Worm (Caenorhabditis elegans) whole organism, L2 larva: Measurements from ENCODE around the gene C03G5.14.

Experiments
- C34F6.9 ChIP-seq: fragments of 150-350 bp; optimal IDR thresholded peaks from 2 replicates; lab custom pipeline; 2014; ENCODE audit warnings: missing biosample characterization, missing genetic modification characterization
- F13H6.1 ChIP-seq: sonication (generic microtip); optimal IDR thresholded peaks from 2 replicates; lab custom pipeline; 2016; ENCODE audit warnings: missing genetic modification characterization, missing compliant biosample characterization
- R02D3.7 ChIP-seq: fragments of 150-350 bp; optimal IDR thresholded peaks from 2 replicates; lab custom pipeline; 2014; ENCODE audit warnings: missing biosample characterization, missing genetic modification characterization
- Y55F3AM.14 ChIP-seq: fragments of 200-800 bp; sonication (Bioruptor generic); optimal IDR thresholded peaks from 2 replicates; lab custom pipeline; 2018; ENCODE audit warnings: mild to moderate bottlenecking, missing genetic modification characterization, missing compliant biosample characterization
- ZK546.5 ChIP-seq: sonication (generic microtip); optimal IDR thresholded peaks from 2 replicates; lab custom pipeline; 2017; ENCODE audit warnings: missing biosample characterization, missing genetic modification characterization
- aly-2 ChIP-seq: fragments of 150-350 bp; optimal IDR thresholded peaks from 2 replicates; lab custom pipeline; 2014; ENCODE audit warnings: missing biosample characterization, missing genetic modification characterization
- ama-1 ChIP-seq: fragments of 150-350 bp; optimal IDR thresholded peaks from 2 replicates; lab custom pipeline; 2018; ENCODE audit warnings: inconsistent platforms
- blmp-1 ChIP-seq: sonication (generic microtip); optimal IDR thresholded peaks from 2 replicates; lab custom pipeline; 2017; ENCODE audit warnings: missing genetic modification characterization, mild to moderate bottlenecking, missing compliant biosample characterization, antibody characterized with exemption, moderate library complexity; ENCODE audit not compliant: insufficient read depth
- ceh-16 ChIP-seq: fragments of 150-350 bp; optimal IDR thresholded peaks from 2 replicates; lab custom pipeline; 2014; ENCODE audit warnings: missing biosample characterization, missing genetic modification characterization
- ceh-82 ChIP-seq: fragments of 150-350 bp; optimal IDR thresholded peaks from 2 replicates; lab custom pipeline; 2014; ENCODE audit warnings: missing biosample characterization, missing genetic modification characterization
- crh-2 ChIP-seq: sonication (generic microtip); optimal IDR thresholded peaks from 2 replicates; lab custom pipeline; 2017; ENCODE audit warnings: missing biosample characterization, missing genetic modification characterization
- egl-27 ChIP-seq: sonication (generic microtip); optimal IDR thresholded peaks from 3 replicates; lab custom pipeline; 2017; ENCODE audit warnings: missing biosample characterization, missing genetic modification reagents, missing genetic modification characterization
- elt-3 ChIP-seq: sonication (generic microtip); optimal IDR thresholded peaks from 2 replicates; lab custom pipeline; 2017; ENCODE audit warnings: missing biosample characterization, missing genetic modification characterization
- fos-1 ChIP-seq: fragments of 150-350 bp; optimal IDR thresholded peaks from 2 replicates; lab custom pipeline; 2014; ENCODE audit warnings: missing biosample characterization, missing genetic modification characterization
- gmeb-1 ChIP-seq: fragments of 150-350 bp; optimal IDR thresholded peaks from 2 replicates; lab custom pipeline; 2014; ENCODE audit warnings: missing biosample characterization, missing genetic modification characterization
- lin-11 ChIP-seq: fragments of 150-350 bp; sonication (generic microtip); optimal IDR thresholded peaks from 2 replicates; lab custom pipeline; 2014; ENCODE audit warnings: missing biosample characterization, missing genetic modification characterization, inconsistent platforms, mixed read lengths
- lin-13 ChIP-seq: fragments of 150-350 bp; optimal IDR thresholded peaks from 2 replicates; lab custom pipeline; 2014; ENCODE audit warnings: missing biosample characterization, missing genetic modification reagents, missing genetic modification characterization
- lin-39 ChIP-seq: fragments of 150-350 bp; optimal IDR thresholded peaks from 2 replicates; lab custom pipeline; 2014; ENCODE audit warnings: missing biosample characterization, missing genetic modification reagents, missing genetic modification characterization
- lsy-2 ChIP-seq, 2 experiments: fragments of 150-350 bp in 1 of 2; sonication (generic microtip) in 1 of 2; optimal IDR thresholded peaks; 2 replicates each; lab custom pipeline; 2014 to 2017; ENCODE audit warnings: missing biosample characterization in 2 of 2, missing genetic modification characterization in 2 of 2
- mab-5 ChIP-seq: fragments of 150-350 bp; optimal IDR thresholded peaks from 2 replicates; lab custom pipeline; 2014; ENCODE audit warnings: missing biosample characterization, missing genetic modification characterization
- mbf-1 ChIP-seq: sonication (generic microtip); optimal IDR thresholded peaks from 2 replicates; lab custom pipeline; 2017; ENCODE audit warnings: missing biosample characterization, missing genetic modification characterization
- mdl-1 ChIP-seq, 2 experiments: fragments of 150-350 bp in 1 of 2; sonication (generic microtip) in 1 of 2; optimal IDR thresholded peaks; 2 replicates each; lab custom pipeline; 2017; ENCODE audit warnings: missing biosample characterization in 2 of 2, missing genetic modification characterization in 2 of 2
- nhr-10 ChIP-seq: sonication (generic microtip); optimal IDR thresholded peaks from 2 replicates; lab custom pipeline; 2017; ENCODE audit warnings: missing biosample characterization, missing genetic modification characterization
- nhr-11 ChIP-seq: fragments of 150-350 bp; optimal IDR thresholded peaks from 2 replicates; lab custom pipeline; 2014; ENCODE audit warnings: missing biosample characterization, missing genetic modification characterization
- nhr-12 ChIP-seq: fragments of 150-350 bp; optimal IDR thresholded peaks from 2 replicates; lab custom pipeline; 2014; ENCODE audit warnings: missing biosample characterization, missing genetic modification characterization
- nhr-129 ChIP-seq: fragments of 150-350 bp; optimal IDR thresholded peaks from 2 replicates; lab custom pipeline; 2014; ENCODE audit warnings: missing biosample characterization, missing genetic modification characterization
- nhr-21 ChIP-seq: fragments of 150-350 bp; optimal IDR thresholded peaks from 2 replicates; lab custom pipeline; 2014; ENCODE audit warnings: missing biosample characterization, missing genetic modification characterization
- nhr-23 ChIP-seq: fragments of 150-350 bp; optimal IDR thresholded peaks from 2 replicates; lab custom pipeline; 2014; ENCODE audit warnings: missing biosample characterization, missing genetic modification reagents, missing genetic modification characterization
- nhr-237 ChIP-seq: fragments of 150-350 bp; optimal IDR thresholded peaks from 2 replicates; lab custom pipeline; 2014; ENCODE audit warnings: missing biosample characterization, missing genetic modification characterization
- nhr-25 ChIP-seq: fragments of 150-350 bp; sonication (generic microtip); optimal IDR thresholded peaks from 3 replicates; lab custom pipeline; 2014; ENCODE audit warnings: missing biosample characterization, missing genetic modification characterization
- nhr-6 ChIP-seq: fragments of 150-350 bp; optimal IDR thresholded peaks from 2 replicates; lab custom pipeline; 2014; ENCODE audit warnings: missing biosample characterization, missing genetic modification characterization
- nhr-77 ChIP-seq: fragments of 150-350 bp; optimal IDR thresholded peaks from 2 replicates; lab custom pipeline; 2014; ENCODE audit warnings: missing biosample characterization, missing genetic modification characterization
- peb-1 ChIP-seq: fragments of 150-350 bp; optimal IDR thresholded peaks from 2 replicates; lab custom pipeline; 2014; ENCODE audit warnings: missing biosample characterization, missing genetic modification characterization
- skn-1 ChIP-seq: sonication (generic microtip); optimal IDR thresholded peaks from 2 replicates; lab custom pipeline; 2017; ENCODE audit warnings: missing biosample characterization, missing genetic modification characterization
- sma-3 ChIP-seq: sonication (generic microtip); optimal IDR thresholded peaks from 2 replicates; lab custom pipeline; 2016; ENCODE audit warnings: missing genetic modification reagents, missing genetic modification characterization, missing compliant biosample characterization
- sma-9 ChIP-seq, 2 experiments: fragments of 150-350 bp in 1 of 2; sonication (generic microtip) in 1 of 2; optimal IDR thresholded peaks; 2 replicates each; lab custom pipeline; 2014 to 2016; ENCODE audit warnings: missing genetic modification characterization in 2 of 2, mild to moderate bottlenecking in 1 of 2, missing biosample characterization in 1 of 2, missing compliant biosample characterization in 1 of 2, missing genetic modification reagents in 1 of 2, moderate library complexity in 1 of 2
- snpc-4 ChIP-seq: fragments of 150-350 bp; optimal IDR thresholded peaks from 2 replicates; lab custom pipeline; 2014; ENCODE audit warnings: missing biosample characterization, missing genetic modification characterization
- unc-39 ChIP-seq: fragments of 150-350 bp; optimal IDR thresholded peaks from 2 replicates; lab custom pipeline; 2014; ENCODE audit warnings: missing biosample characterization, missing genetic modification characterization
- unc-55 ChIP-seq: fragments of 150-350 bp; sonication (generic microtip); optimal IDR thresholded peaks from 3 replicates; lab custom pipeline; 2014; ENCODE audit warnings: missing biosample characterization, missing genetic modification reagents, missing genetic modification characterization
- unc-62 ChIP-seq: fragments of 150-350 bp; optimal IDR thresholded peaks from 2 replicates; lab custom pipeline; 2014; ENCODE audit warnings: missing biosample characterization, missing genetic modification reagents, missing genetic modification characterization
- zag-1 ChIP-seq: fragments of 150-350 bp; optimal IDR thresholded peaks from 2 replicates; lab custom pipeline; 2014; ENCODE audit warnings: missing biosample characterization, missing genetic modification characterization
- ztf-1 ChIP-seq: fragments of 200-800 bp; sonication (Bioruptor generic); conservative IDR thresholded peaks from 2 replicates; pipeline ENCODE4 v1.3.6; 2022; ENCODE audit warnings: missing genetic modification characterization, missing compliant biosample characterization
- ztf-4 ChIP-seq: fragments of 150-350 bp; optimal IDR thresholded peaks from 2 replicates; lab custom pipeline; 2014; ENCODE audit warnings: missing biosample characterization, missing genetic modification characterization

The C03G5.14 gene

DNA sequence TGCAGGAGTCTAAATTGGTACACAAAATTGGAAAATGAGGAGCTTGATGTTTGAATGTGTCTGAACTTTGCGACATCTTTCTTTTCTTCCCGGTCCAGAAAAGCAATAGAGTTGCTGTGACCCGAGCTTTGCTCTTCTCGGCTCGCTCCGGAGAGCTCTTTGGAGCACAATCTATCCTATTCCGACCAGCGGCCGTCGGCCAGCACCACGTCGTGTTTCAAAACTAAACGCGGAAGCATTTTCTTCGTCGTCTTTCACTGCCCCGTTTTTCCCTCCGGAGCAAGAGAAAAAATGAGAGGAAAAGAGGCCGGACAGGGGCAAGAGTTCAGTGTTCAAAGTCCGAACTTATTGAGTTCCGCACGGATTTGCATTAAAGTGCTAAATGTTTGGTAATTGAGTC is 42.7 kb upstream of the C03G5.14 start:
- TF ChIP-seq sma-9 (GFP tag; optimal IDR thresholded peaks at IDR 0.05; lab: Kevin White, UChicago): peak; percentile 34
- no peak for TF ChIP-seq sma-9 (tag; optimal IDR thresholded peaks at IDR 0.05; lab: Kevin White, UChicago)
- TF ChIP-seq snpc-4 (tag; lab: Kevin White, UChicago): no peak
- TF ChIP-seq ceh-82 (tag; lab: Kevin White, UChicago): no peak
- peak; percentile 16 for TF ChIP-seq egl-27
- TF ChIP-seq mdl-1 (tag; optimal IDR thresholded peaks at IDR 0.05; lab: Kevin White, UChicago): peak in 1 of 2 experiments; percentile 25
- TF ChIP-seq zag-1 (tag; lab: Kevin White, UChicago): peak; percentile 23
- TF ChIP-seq F13H6.1 (tag; lab: Kevin White, UChicago): peak; percentile 6
- TF ChIP-seq ama-1 (lab: Kevin White, UChicago): no peak

ce11 chrX:8481716-8482115 is 40.0 kb upstream of the C03G5.14 start:
- no peak for TF ChIP-seq lin-39 (tag; lab: Kevin White, UChicago)
- peak; percentile 22 for TF ChIP-seq sma-9 (GFP tag; optimal IDR thresholded peaks at IDR 0.05; lab: Kevin White, UChicago)
- no peak for TF ChIP-seq sma-9 (tag; optimal IDR thresholded peaks at IDR 0.05; lab: Kevin White, UChicago)
- no peak for TF ChIP-seq gmeb-1 (tag; lab: Kevin White, UChicago)
- no peak for TF ChIP-seq nhr-6 (tag; lab: Kevin White, UChicago)
- TF ChIP-seq nhr-21: no peak
- TF ChIP-seq sma-3 (GFP tag; lab: Kevin White, UChicago): no peak
- no peak for TF ChIP-seq nhr-77 (tag; lab: Kevin White, UChicago)
- no peak for TF ChIP-seq mab-5 (tag; lab: Kevin White, UChicago)
- TF ChIP-seq skn-1 (tag; lab: Kevin White, UChicago): no peak
- no peak for TF ChIP-seq nhr-237 (tag; lab: Kevin White, UChicago)
- TF ChIP-seq unc-62 (GFP tag; lab: Kevin White, UChicago): no peak
- peak; percentile 67 to 72 for TF ChIP-seq mdl-1 (tag; optimal IDR thresholded peaks at IDR 0.05; lab: Kevin White, UChicago)
- no peak for TF ChIP-seq unc-39 (tag; lab: Kevin White, UChicago)
- no peak for TF ChIP-seq elt-3 (tag; lab: Kevin White, UChicago)
- no peak for TF ChIP-seq nhr-23
- TF ChIP-seq nhr-11 (tag; lab: Kevin White, UChicago): no peak
- no peak for TF ChIP-seq mbf-1 (tag; lab: Kevin White, UChicago)
- TF ChIP-seq nhr-25: no peak
- no peak for TF ChIP-seq fos-1 (tag; lab: Kevin White, UChicago)
- TF ChIP-seq R02D3.7 (tag; lab: Kevin White, UChicago): no peak
- no peak for TF ChIP-seq peb-1 (tag; lab: Kevin White, UChicago)
- TF ChIP-seq crh-2 (tag; lab: Kevin White, UChicago): peak; percentile 35
- no peak for TF ChIP-seq nhr-10 (tag; lab: Kevin White, UChicago)
- TF ChIP-seq lin-11: no peak
- no peak for TF ChIP-seq ceh-16 (tag; lab: Kevin White, UChicago)
- TF ChIP-seq ztf-4: no peak
- TF ChIP-seq blmp-1: no peak
- TF ChIP-seq aly-2 (tag; lab: Kevin White, UChicago): no peak
- peak in 1 of 2 experiments; percentile 23 for TF ChIP-seq lsy-2 (tag; optimal IDR thresholded peaks at IDR 0.05; lab: Kevin White, UChicago)
- peak; percentile 38 for TF ChIP-seq F13H6.1 (tag; lab: Kevin White, UChicago)
- TF ChIP-seq snpc-4 (tag; lab: Kevin White, UChicago): no peak
- no peak for TF ChIP-seq ztf-1 (GFP tag; lab: Robert Waterston, UW)
- TF ChIP-seq nhr-129 (tag; lab: Kevin White, UChicago): peak; percentile 49
- TF ChIP-seq ceh-82 (tag; lab: Kevin White, UChicago): no peak
- TF ChIP-seq egl-27: peak; percentile 30
- TF ChIP-seq ZK546.5: no peak
- no peak for TF ChIP-seq nhr-12 (tag; lab: Kevin White, UChicago)
- no peak for TF ChIP-seq Y55F3AM.14 (GFP tag; lab: Kevin White, UChicago)
- no peak for TF ChIP-seq lin-13 (GFP tag; lab: Kevin White, UChicago)
- peak; percentile 30 for TF ChIP-seq unc-55 (GFP tag; lab: Kevin White, UChicago)
- TF ChIP-seq ama-1 (lab: Kevin White, UChicago): no peak
- TF ChIP-seq C34F6.9 (tag; lab: Kevin White, UChicago): peak; percentile 24
- peak; percentile 74 for TF ChIP-seq zag-1 (tag; lab: Kevin White, UChicago)
